Worm (Caenorhabditis elegans) whole organism, late embryonic: ENCODE measurements around the gene ptr-19.
A peak's percentile ranks its signal among the peaks of the same experiment; 100 is the strongest.

ENCODE experiments used
- C38D4.7 ChIP-seq: fragments of 200-800 bp; sonication (Bioruptor generic); optimal IDR thresholded peaks from 2 replicates; lab custom pipeline; 2018; ENCODE audit warnings: mild to moderate bottlenecking, missing genetic modification characterization, moderate library complexity, missing compliant biosample characterization
- F13H6.1 ChIP-seq: sonication (generic microtip); optimal IDR thresholded peaks from 2 replicates; lab custom pipeline; 2016; ENCODE audit warnings: missing genetic modification characterization, missing compliant biosample characterization
- K09A11.1 ChIP-seq: sonication (generic microtip); optimal IDR thresholded peaks from 2 replicates; lab custom pipeline; 2017; ENCODE audit warnings: antibody characterized with exemption, mild to moderate bottlenecking, missing genetic modification characterization, missing compliant biosample characterization; ENCODE audit not compliant: insufficient read depth
- T23F11.4 ChIP-seq: fragments of 200-800 bp; sonication (Bioruptor generic); optimal IDR thresholded peaks from 2 replicates; lab custom pipeline; 2018; ENCODE audit warnings: mild to moderate bottlenecking, missing genetic modification characterization, missing compliant biosample characterization
- ceh-18 ChIP-seq: sonication (generic microtip); optimal IDR thresholded peaks from 2 replicates; lab custom pipeline; 2016; ENCODE audit warnings: missing genetic modification characterization, missing compliant biosample characterization
- ceh-19 ChIP-seq: fragments of 200-800 bp; sonication (Bioruptor generic); optimal IDR thresholded peaks from 2 replicates; lab custom pipeline; 2018; ENCODE audit warnings: mild to moderate bottlenecking, missing genetic modification characterization, missing compliant biosample characterization
- ceh-22 ChIP-seq: sonication (generic microtip); optimal IDR thresholded peaks from 2 replicates; lab custom pipeline; 2017; ENCODE audit warnings: missing biosample characterization, missing genetic modification characterization
- ceh-31 ChIP-seq: sonication (generic microtip); optimal IDR thresholded peaks from 2 replicates; lab custom pipeline; 2016; ENCODE audit warnings: missing genetic modification characterization, missing compliant biosample characterization
- ceh-34 ChIP-seq: sonication (generic microtip); optimal IDR thresholded peaks from 2 replicates; lab custom pipeline; 2016; ENCODE audit warnings: mild to moderate bottlenecking, missing genetic modification characterization, missing compliant biosample characterization
- ceh-45 ChIP-seq: fragments of 200-800 bp; sonication (Bioruptor generic); IDR thresholded peaks from 2 replicates; pipeline ENCODE4 v1.3.6; 2022; ENCODE audit warnings: missing genetic modification reagents, missing genetic modification characterization, missing compliant biosample characterization
- ceh-48 ChIP-seq: sonication (generic microtip); optimal IDR thresholded peaks from 2 replicates; lab custom pipeline; 2016; ENCODE audit warnings: missing genetic modification characterization, inconsistent platforms, missing compliant biosample characterization
- ceh-6 ChIP-seq: fragments of 200-800 bp; sonication (Bioruptor generic); optimal IDR thresholded peaks from 2 replicates; lab custom pipeline; 2018; ENCODE audit warnings: mild to moderate bottlenecking, missing genetic modification characterization, missing compliant biosample characterization
- che-1 ChIP-seq: sonication (generic microtip); optimal IDR thresholded peaks from 2 replicates; lab custom pipeline; 2016; ENCODE audit warnings: mild to moderate bottlenecking, missing genetic modification characterization, missing compliant biosample characterization
- dmd-4 ChIP-seq: sonication (generic microtip); optimal IDR thresholded peaks from 2 replicates; lab custom pipeline; 2016; ENCODE audit warnings: borderline replicate concordance, missing genetic modification characterization, missing compliant biosample characterization
- dve-1 ChIP-seq: sonication (generic microtip); optimal IDR thresholded peaks from 2 replicates; lab custom pipeline; 2017; ENCODE audit warnings: antibody characterized with exemption, mild to moderate bottlenecking, missing genetic modification characterization, missing compliant biosample characterization
- elt-2 ChIP-seq: sonication (generic microtip); optimal IDR thresholded peaks from 2 replicates; lab custom pipeline; 2016; ENCODE audit warnings: missing genetic modification reagents, missing genetic modification characterization, missing compliant biosample characterization
- ets-4 ChIP-seq: sonication (generic microtip); optimal IDR thresholded peaks from 2 replicates; lab custom pipeline; 2016; ENCODE audit warnings: missing genetic modification characterization, missing compliant biosample characterization
- eyg-1 ChIP-seq: sonication (generic microtip); optimal IDR thresholded peaks from 2 replicates; lab custom pipeline; 2016; ENCODE audit warnings: missing genotype, missing genetic modification characterization, missing compliant biosample characterization
- fkh-6 ChIP-seq: sonication (generic microtip); optimal IDR thresholded peaks from 2 replicates; lab custom pipeline; 2016; ENCODE audit warnings: missing genetic modification characterization, missing compliant biosample characterization
- gmeb-2 ChIP-seq: sonication (generic microtip); optimal IDR thresholded peaks from 2 replicates; lab custom pipeline; 2016; ENCODE audit warnings: missing genetic modification characterization, inconsistent platforms, missing compliant biosample characterization
- hlh-15 ChIP-seq: sonication (generic microtip); optimal IDR thresholded peaks from 2 replicates; lab custom pipeline; 2016; ENCODE audit warnings: missing genetic modification characterization, missing compliant biosample characterization
- hlh-30 ChIP-seq: sonication (generic microtip); optimal IDR thresholded peaks from 2 replicates; lab custom pipeline; 2017; ENCODE audit warnings: antibody characterized with exemption, missing genetic modification characterization, missing compliant biosample characterization; ENCODE audit not compliant: insufficient read depth
- hlh-6 ChIP-seq: sonication (generic microtip); optimal IDR thresholded peaks from 2 replicates; lab custom pipeline; 2016; ENCODE audit warnings: missing genotype, missing genetic modification characterization, missing compliant biosample characterization
- hlh-8 ChIP-seq: sonication (generic microtip); optimal IDR thresholded peaks from 2 replicates; lab custom pipeline; 2016; ENCODE audit warnings: missing genotype, missing genetic modification characterization, missing compliant biosample characterization
- lim-6 ChIP-seq: sonication (generic microtip); optimal IDR thresholded peaks from 2 replicates; lab custom pipeline; 2016; ENCODE audit warnings: missing genetic modification characterization, missing compliant biosample characterization
- lin-11 ChIP-seq: fragments of 200-800 bp; sonication (Bioruptor generic); optimal IDR thresholded peaks from 2 replicates; lab custom pipeline; 2018; ENCODE audit warnings: mild to moderate bottlenecking, missing genetic modification characterization, missing compliant biosample characterization
- madf-2 ChIP-seq: sonication (generic microtip); optimal IDR thresholded peaks from 2 replicates; lab custom pipeline; 2017; ENCODE audit warnings: missing genetic modification characterization, missing compliant biosample characterization
- mec-3 ChIP-seq: sonication (generic microtip); optimal IDR thresholded peaks from 2 replicates; lab custom pipeline; 2016; ENCODE audit warnings: borderline replicate concordance, missing genetic modification characterization, missing compliant biosample characterization
- nfya-1 ChIP-seq: sonication (generic microtip); optimal IDR thresholded peaks from 2 replicates; lab custom pipeline; 2017; ENCODE audit warnings: missing genetic modification characterization, mild to moderate bottlenecking, missing compliant biosample characterization, antibody characterized with exemption, moderate library complexity
- nhr-11 ChIP-seq: fragments of 150-350 bp; optimal IDR thresholded peaks from 2 replicates; lab custom pipeline; 2014; ENCODE audit warnings: missing biosample characterization, missing genetic modification characterization
- npax-4 ChIP-seq: sonication (generic microtip); optimal IDR thresholded peaks from 2 replicates; lab custom pipeline; 2016; ENCODE audit warnings: missing genetic modification characterization, missing compliant biosample characterization
- pag-3 ChIP-seq: sonication (generic microtip); optimal IDR thresholded peaks from 2 replicates; lab custom pipeline; 2016; ENCODE audit warnings: missing compliant biosample characterization, missing genetic modification characterization, borderline replicate concordance
- pat-9 ChIP-seq: fragments of 200-800 bp; sonication (Bioruptor generic); optimal IDR thresholded peaks from 2 replicates; lab custom pipeline; 2018; ENCODE audit warnings: mild to moderate bottlenecking, missing genetic modification characterization, moderate library complexity, missing compliant biosample characterization
- pha-4 ChIP-seq: fragments of 150-350 bp; optimal IDR thresholded peaks from 2 replicates; lab custom pipeline; 2018; ENCODE audit warnings: missing biosample characterization, missing genetic modification reagents, missing genetic modification characterization
- pros-1 ChIP-seq: fragments of 150-350 bp; optimal IDR thresholded peaks from 2 replicates; lab custom pipeline; 2014; ENCODE audit warnings: missing biosample characterization, missing genetic modification reagents, missing genetic modification characterization
- ref-2 ChIP-seq: sonication (generic microtip); optimal IDR thresholded peaks from 2 replicates; lab custom pipeline; 2016; ENCODE audit warnings: missing genetic modification characterization, missing compliant biosample characterization
- rnt-1 ChIP-seq: sonication (generic microtip); optimal IDR thresholded peaks from 2 replicates; lab custom pipeline; 2016; ENCODE audit warnings: missing genetic modification characterization, missing compliant biosample characterization
- sdc-2 ChIP-seq: sonication (generic microtip); optimal IDR thresholded peaks from 2 replicates; lab custom pipeline; 2016; ENCODE audit warnings: missing genotype, missing genetic modification characterization, missing compliant biosample characterization
- sox-2 ChIP-seq: fragments of 200-800 bp; sonication (Bioruptor generic); IDR thresholded peaks from 2 replicates; pipeline ENCODE4 v1.3.6; 2022; ENCODE audit warnings: missing genetic modification reagents, missing genetic modification characterization, missing compliant biosample characterization
- syd-9 ChIP-seq: sonication (generic microtip); optimal IDR thresholded peaks from 2 replicates; lab custom pipeline; 2016; ENCODE audit warnings: mild to moderate bottlenecking, missing genetic modification characterization, moderate library complexity, missing compliant biosample characterization
- tbx-2 ChIP-seq: sonication (generic microtip); optimal IDR thresholded peaks from 2 replicates; lab custom pipeline; 2016; ENCODE audit warnings: missing genetic modification characterization, missing compliant biosample characterization
- tbx-7 ChIP-seq: sonication (generic microtip); optimal IDR thresholded peaks from 2 replicates; lab custom pipeline; 2016; ENCODE audit warnings: missing genotype, missing genetic modification characterization, missing compliant biosample characterization
- ttx-3 ChIP-seq: sonication (generic microtip); optimal IDR thresholded peaks from 2 replicates; lab custom pipeline; 2016; ENCODE audit warnings: missing genetic modification reagents, missing genetic modification characterization, missing compliant biosample characterization
- unc-42 ChIP-seq: sonication (generic microtip); optimal IDR thresholded peaks from 2 replicates; lab custom pipeline; 2016; ENCODE audit warnings: missing genotype, missing genetic modification characterization, missing compliant biosample characterization
- unc-55 ChIP-seq: sonication (generic microtip); optimal IDR thresholded peaks from 2 replicates; lab custom pipeline; 2017; ENCODE audit warnings: missing biosample characterization, missing genetic modification reagents, missing genetic modification characterization
- unc-86 ChIP-seq: sonication (generic microtip); optimal IDR thresholded peaks from 2 replicates; lab custom pipeline; 2016; ENCODE audit warnings: missing genetic modification characterization, missing compliant biosample characterization
- zip-5 ChIP-seq: sonication (generic microtip); optimal IDR thresholded peaks from 2 replicates; lab custom pipeline; 2016; ENCODE audit warnings: missing genetic modification characterization, missing compliant biosample characterization
- ztf-16 ChIP-seq: sonication (generic microtip); optimal IDR thresholded peaks from 2 replicates; lab custom pipeline; 2017; ENCODE audit warnings: missing genetic modification characterization, missing compliant biosample characterization

ptr-19 gene

ce11 chrIII:10747620-10748479, 33.8 kb upstream of the ptr-19 start, which contains the start of the genes ran-1 and dkc-1:
TSS of gene ran-1 (minus strand) at chrIII:10747728.
TSS of gene dkc-1 (plus strand) at chrIII:10748429.
- TF ChIP-seq zip-5 (tag; lab: Kevin White, UChicago) (no peak), pros-1 (tag; lab: Kevin White, UChicago) (no peak), C38D4.7 (GFP tag; lab: Kevin White, UChicago) (no peak), madf-2 (tag; lab: Kevin White, UChicago) (no peak), sox-2 (no peak), che-1 (tag; lab: Kevin White, UChicago) (no peak), unc-42 (tag; lab: Kevin White, UChicago) (peak; percentile 27), nhr-11 (tag; lab: Kevin White, UChicago) (no peak), elt-2 (tag; lab: Kevin White, UChicago) (peak; percentile 18), T23F11.4 (GFP tag; lab: Kevin White, UChicago) (no peak), eyg-1 (tag; lab: Kevin White, UChicago) (no peak), ceh-18 (tag; lab: Kevin White, UChicago) (peak; percentile 54), dve-1 (peak; percentile 49), F13H6.1 (tag; lab: Kevin White, UChicago) (no peak), ceh-19 (GFP tag; lab: Kevin White, UChicago) (no peak), ceh-22 (tag; lab: Kevin White, UChicago) (no peak), hlh-30 (tag; lab: Kevin White, UChicago) (peak; percentile 49), ref-2 (tag; lab: Kevin White, UChicago) (no peak), ceh-45 (GFP tag; lab: Robert Waterston, UW) (no peak), unc-86 (tag; lab: Kevin White, UChicago) (no peak), ztf-16 (tag; lab: Kevin White, UChicago) (no peak), hlh-6 (tag; lab: Kevin White, UChicago) (no peak), ttx-3 (tag; lab: Kevin White, UChicago) (no peak), pat-9 (no peak), rnt-1 (tag; lab: Kevin White, UChicago) (peak; percentile 2), lin-11 (tag; lab: Kevin White, UChicago) (no peak), fkh-6 (tag; lab: Kevin White, UChicago) (no peak), ceh-6 (GFP tag; lab: Kevin White, UChicago) (no peak), npax-4 (no peak), pha-4 (tag; lab: Kevin White, UChicago) (no peak), ceh-48 (tag; lab: Kevin White, UChicago) (peak; percentile 75), unc-55 (GFP tag; lab: Kevin White, UChicago) (peak; percentile 78), hlh-8 (tag; lab: Kevin White, UChicago) (no peak), ceh-34 (tag; lab: Kevin White, UChicago) (peak; percentile 8), mec-3 (tag; lab: Kevin White, UChicago) (no peak), pag-3 (tag; lab: Kevin White, UChicago) (no peak), ets-4 (tag; lab: Kevin White, UChicago) (no peak), lim-6 (tag; lab: Kevin White, UChicago) (no peak), K09A11.1 (tag; lab: Kevin White, UChicago) (no peak), nfya-1 (tag; lab: Kevin White, UChicago) (peak; percentile 92), hlh-15 (no peak), syd-9 (tag; lab: Kevin White, UChicago) (no peak), sdc-2 (tag; lab: Kevin White, UChicago) (no peak), tbx-7 (no peak), dmd-4 (tag; lab: Kevin White, UChicago) (no peak), gmeb-2 (tag; lab: Kevin White, UChicago) (no peak), tbx-2 (tag; lab: Kevin White, UChicago) (peak; percentile 9), ceh-31 (tag; lab: Kevin White, UChicago) (peak; percentile 49)
